Worm (Caenorhabditis elegans) whole organism, early embryonic: Measurements from ENCODE around the gene pqn-27.

Experiments used
- B0310.2 ChIP-seq: sonication (generic microtip); optimal IDR thresholded peaks from 2 replicates; lab custom pipeline; 2016; ENCODE audit warnings: mild to moderate bottlenecking, missing genetic modification characterization, missing compliant biosample characterization
- F13C5.2 ChIP-seq: sonication (generic microtip); optimal IDR thresholded peaks from 2 replicates; lab custom pipeline; 2017; ENCODE audit warnings: mild to moderate bottlenecking, missing genetic modification characterization, inconsistent platforms, missing compliant biosample characterization
- aly-1 ChIP-seq: sonication (generic microtip); optimal IDR thresholded peaks from 2 replicates; lab custom pipeline; 2016; ENCODE audit warnings: missing genetic modification characterization, missing compliant biosample characterization
- ama-1 ChIP-seq: fragments of 150-350 bp; optimal IDR thresholded peaks from 2 replicates; lab custom pipeline; 2014
- ceh-13 ChIP-seq: fragments of 200-800 bp; sonication (Bioruptor generic); optimal IDR thresholded peaks from 2 replicates; lab custom pipeline; 2018; ENCODE audit warnings: mild to moderate bottlenecking, missing genetic modification characterization, missing compliant biosample characterization
- ceh-36 ChIP-seq: sonication (generic microtip); optimal IDR thresholded peaks from 2 replicates; lab custom pipeline; 2016; ENCODE audit warnings: missing genetic modification characterization, inconsistent platforms, missing compliant biosample characterization
- ets-7 ChIP-seq: sonication (generic microtip); optimal IDR thresholded peaks from 2 replicates; lab custom pipeline; 2016; ENCODE audit warnings: missing genotype, missing genetic modification characterization, missing compliant biosample characterization
- flt-1 ChIP-seq: fragments of 200-800 bp; sonication (Bioruptor generic); IDR thresholded peaks from 2 replicates; pipeline ENCODE4 v1.3.6; 2022; ENCODE audit warnings: missing genetic modification characterization, missing compliant biosample characterization
- hmbx-1 ChIP-seq: sonication (generic microtip); optimal IDR thresholded peaks from 2 replicates; lab custom pipeline; 2016; ENCODE audit warnings: mild to moderate bottlenecking, missing genetic modification characterization, missing compliant biosample characterization
- hmg-4 ChIP-seq: fragments of 200-800 bp; sonication (Bioruptor generic); optimal IDR thresholded peaks from 2 replicates; lab custom pipeline; 2018; ENCODE audit warnings: mild to moderate bottlenecking, missing genetic modification characterization, missing compliant biosample characterization
- hnd-1 ChIP-seq: sonication (generic microtip); optimal IDR thresholded peaks from 2 replicates; lab custom pipeline; 2016; ENCODE audit warnings: missing genetic modification characterization, missing compliant biosample characterization
- pes-1 ChIP-seq: fragments of 200-800 bp; sonication (Bioruptor generic); IDR thresholded peaks from 2 replicates; pipeline ENCODE4 v1.3.6; 2022; ENCODE audit warnings: missing genetic modification reagents, missing genetic modification characterization, missing compliant biosample characterization
- scrt-1 ChIP-seq: fragments of 200-800 bp; sonication (Bioruptor generic); IDR thresholded peaks from 2 replicates; pipeline ENCODE4 v1.3.6; 2022; ENCODE audit warnings: missing genetic modification characterization, missing compliant biosample characterization
- sea-1 ChIP-seq: fragments of 200-800 bp; sonication (Bioruptor generic); conservative IDR thresholded peaks from 2 replicates; pipeline ENCODE4 v1.3.6; 2022; ENCODE audit warnings: missing genetic modification characterization, missing compliant biosample characterization
- tbx-11 ChIP-seq: fragments of 200-800 bp; sonication (Bioruptor generic); IDR thresholded peaks from 2 replicates; pipeline ENCODE4 v1.3.6; 2022; ENCODE audit warnings: missing genetic modification characterization, missing compliant biosample characterization
- tbx-37 ChIP-seq: fragments of 200-800 bp; sonication (Bioruptor generic); conservative IDR thresholded peaks from 2 replicates; pipeline ENCODE4 v1.3.6; 2022; ENCODE audit warnings: missing genetic modification reagents, missing genetic modification characterization, missing compliant biosample characterization
- tra-4 ChIP-seq: sonication (generic microtip); optimal IDR thresholded peaks from 2 replicates; lab custom pipeline; 2017; ENCODE audit warnings: missing genetic modification characterization, missing compliant biosample characterization

pqn-27 gene

ce11 chrII:13460592-13461395 lies at the start of gene pqn-27:
Gene pqn-27 (minus strand): TSS chrII:13460642.
- TF ChIP-seq aly-1 (tag; lab: Kevin White, UChicago), result no peak
- TF ChIP-seq ama-1 (lab: Kevin White, UChicago), result peak; percentile 83
- TF ChIP-seq hmbx-1 (tag; lab: Kevin White, UChicago), result no peak
- TF ChIP-seq sea-1 (GFP tag; lab: Robert Waterston, UW), result no peak
- TF ChIP-seq tbx-11 (GFP tag; lab: Robert Waterston, UW), result no peak
- TF ChIP-seq F13C5.2 (tag; lab: Kevin White, UChicago), result no peak

- TF ChIP-seq tra-4 (tag; lab: Kevin White, UChicago), result no peak
- no peak for TF ChIP-seq hmbx-1 (tag; lab: Kevin White, UChicago)
- TF ChIP-seq F13C5.2 (tag; lab: Kevin White, UChicago), result no peak
- TF ChIP-seq ets-7 (tag; lab: Kevin White, UChicago), result no peak
- no peak for TF ChIP-seq flt-1 (GFP tag; lab: Robert Waterston, UW)
- no peak for TF ChIP-seq pes-1
- TF ChIP-seq sea-1 (GFP tag; lab: Robert Waterston, UW), result no peak
- no peak for TF ChIP-seq ceh-36 (tag; lab: Kevin White, UChicago)
- TF ChIP-seq aly-1 (tag; lab: Kevin White, UChicago), result no peak
- no peak for TF ChIP-seq tbx-37 (GFP tag; lab: Robert Waterston, UW)
Measured at ce11 chrII:13508607-13509006, 48.2 kb upstream of the pqn-27 start.

ce11 chrII:13507535-13507934 lies 47.1 kb upstream of the pqn-27 start, which contains the start of gene nep-17:
Gene nep-17 (plus strand): TSS chrII:13507819.
- no peak for TF ChIP-seq ama-1 (lab: Kevin White, UChicago)
- no peak for TF ChIP-seq hmbx-1 (tag; lab: Kevin White, UChicago)
- no peak for TF ChIP-seq tbx-37 (GFP tag; lab: Robert Waterston, UW)
- TF ChIP-seq pes-1, result no peak

ce11 chrII:13505977-13506568 lies 45.6 kb upstream of the pqn-27 start:
- no peak for TF ChIP-seq F13C5.2 (tag; lab: Kevin White, UChicago)
- TF ChIP-seq tbx-11 (GFP tag; lab: Robert Waterston, UW), result no peak

ce11 chrII:13505386-13505785 lies 44.9 kb upstream of the pqn-27 start:
- TF ChIP-seq tbx-11 (GFP tag; lab: Robert Waterston, UW), result no peak
- no peak for TF ChIP-seq hmbx-1 (tag; lab: Kevin White, UChicago)
- TF ChIP-seq ceh-13, result no peak
- no peak for TF ChIP-seq tra-4 (tag; lab: Kevin White, UChicago)
- TF ChIP-seq sea-1 (GFP tag; lab: Robert Waterston, UW), result no peak
- TF ChIP-seq aly-1 (tag; lab: Kevin White, UChicago), result no peak
- TF ChIP-seq ceh-36 (tag; lab: Kevin White, UChicago), result no peak
- TF ChIP-seq tbx-37 (GFP tag; lab: Robert Waterston, UW), result no peak
- TF ChIP-seq ets-7 (tag; lab: Kevin White, UChicago), result no peak
- TF ChIP-seq hmg-4 (GFP tag; lab: Kevin White, UChicago), result no peak
- no peak for TF ChIP-seq scrt-1
- TF ChIP-seq pes-1, result no peak

ce11 chrII:13503653-13504052 lies 43.2 kb upstream of the pqn-27 start, which contains the start of gene F54F11.1:
Gene F54F11.1 (plus strand): TSS chrII:13503953.
- no peak for TF ChIP-seq flt-1 (GFP tag; lab: Robert Waterston, UW)
- no peak for TF ChIP-seq ets-7 (tag; lab: Kevin White, UChicago)
- no peak for TF ChIP-seq tra-4 (tag; lab: Kevin White, UChicago)
- TF ChIP-seq ceh-36 (tag; lab: Kevin White, UChicago), result no peak
- TF ChIP-seq hmg-4 (GFP tag; lab: Kevin White, UChicago), result no peak
- TF ChIP-seq scrt-1, result no peak
- TF ChIP-seq pes-1, result no peak
- no peak for TF ChIP-seq tbx-37 (GFP tag; lab: Robert Waterston, UW)
- TF ChIP-seq sea-1 (GFP tag; lab: Robert Waterston, UW), result no peak
- TF ChIP-seq ama-1 (lab: Kevin White, UChicago), result no peak
- no peak for TF ChIP-seq tbx-11 (GFP tag; lab: Robert Waterston, UW)
- TF ChIP-seq ceh-13, result no peak
- TF ChIP-seq F13C5.2 (tag; lab: Kevin White, UChicago), result no peak
- TF ChIP-seq B0310.2 (tag; lab: Kevin White, UChicago), result no peak
- no peak for TF ChIP-seq hmbx-1 (tag; lab: Kevin White, UChicago)
- no peak for TF ChIP-seq aly-1 (tag; lab: Kevin White, UChicago)
- TF ChIP-seq hnd-1, result no peak

ce11 chrII:13501575-13501974 lies 41.1 kb upstream of the pqn-27 start, which contains the start of gene F45H10.5:
Gene F45H10.5 (plus strand): TSS chrII:13501875.
- TF ChIP-seq B0310.2 (tag; lab: Kevin White, UChicago) (no peak), ama-1 (lab: Kevin White, UChicago) (no peak), F13C5.2 (tag; lab: Kevin White, UChicago) (no peak), hmg-4 (GFP tag; lab: Kevin White, UChicago) (no peak), tra-4 (tag; lab: Kevin White, UChicago) (no peak), ceh-13 (no peak), hnd-1 (no peak), ceh-36 (tag; lab: Kevin White, UChicago) (no peak), aly-1 (tag; lab: Kevin White, UChicago) (no peak), ets-7 (tag; lab: Kevin White, UChicago) (no peak), sea-1 (GFP tag; lab: Robert Waterston, UW) (no peak), flt-1 (GFP tag; lab: Robert Waterston, UW) (no peak), hmbx-1 (tag; lab: Kevin White, UChicago) (no peak)
